Fruit fly (Drosophila melanogaster): Measurements from ENCODE around the gene kuz.

DNA sequence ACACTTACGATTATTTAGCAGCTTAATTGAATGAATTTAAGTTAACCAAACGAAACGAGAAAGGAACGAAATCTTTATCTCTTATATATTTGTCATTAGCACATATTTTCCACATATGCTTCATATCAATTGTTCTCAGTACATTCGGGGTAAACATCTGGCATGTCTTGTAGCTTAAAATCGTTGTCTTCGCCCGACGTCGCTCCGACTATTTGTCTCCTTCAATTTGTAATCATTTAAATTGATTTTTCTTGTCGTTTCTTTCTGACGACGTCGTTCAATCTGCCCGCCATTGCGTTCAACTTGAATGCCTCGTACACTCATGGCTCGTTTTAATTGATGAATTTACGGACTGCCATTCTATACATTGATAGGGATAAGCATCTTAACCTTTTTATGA is 20.1 kb downstream of the kuz start:
- TF ChIP-seq cic (GFP tag; optimal IDR thresholded peaks at IDR 0.05), result no peak
- no peak for TF ChIP-seq pad (GFP tag; optimal IDR thresholded peaks at IDR 0.05)
- TF ChIP-seq cnc (optimal IDR thresholded peaks at IDR 0.05), result no peak
- no peak for TF ChIP-seq CG7045 (GFP tag; optimal IDR thresholded peaks at IDR 0.05)
